Fruit fly (Drosophila melanogaster) whole organism, embryonic: Measurements from ENCODE around the gene CG4133.

Experiments used
- Asciz ChIP-seq: fragments of 200-800 bp; sonication (Bioruptor generic); optimal IDR thresholded peaks from 2 replicates; lab custom pipeline; 2017; ENCODE audit warnings: missing biosample characterization, mild to moderate bottlenecking, missing genetic modification characterization, missing genetic modification reagents
- Bgb ChIP-seq: fragments of 200-800 bp; sonication (Bioruptor generic); IDR thresholded peaks from 2 replicates; pipeline ENCODE4 v1.3.6; 2022; ENCODE audit warnings: missing biosample characterization, missing genetic modification characterization; ENCODE audit not compliant: partially characterized antibody
- Blimp-1 ChIP-seq: fragments of 200-800 bp; sonication (Bioruptor generic); optimal IDR thresholded peaks from 3 replicates; lab custom pipeline; 2018; ENCODE audit warnings: missing biosample characterization, missing genetic modification characterization, mild to moderate bottlenecking, moderate library complexity, missing genetic modification reagents
- CG10654 ChIP-seq: fragments of 200-800 bp; sonication (Bioruptor generic); optimal IDR thresholded peaks from 2 replicates; lab custom pipeline; 2016; ENCODE audit warnings: missing biosample characterization, missing genetic modification characterization
- CG12071 ChIP-seq: fragments of 200-800 bp; sonication (Bioruptor generic); optimal IDR thresholded peaks from 3 replicates; lab custom pipeline; 2018; ENCODE audit warnings: missing biosample characterization, mild to moderate bottlenecking, missing genetic modification characterization
- CG12155 ChIP-seq: fragments of 200-800 bp; sonication (Bioruptor generic); optimal IDR thresholded peaks from 3 replicates; lab custom pipeline; 2016; ENCODE audit warnings: missing biosample characterization, missing genetic modification characterization
- CG1233 ChIP-seq: fragments of 200-800 bp; sonication (Bioruptor generic); optimal IDR thresholded peaks from 4 replicates; lab custom pipeline; 2018; ENCODE audit warnings: missing biosample characterization, mild to moderate bottlenecking, missing genetic modification characterization
- CG12659 ChIP-seq: fragments of 200-800 bp; sonication (Bioruptor generic); optimal IDR thresholded peaks from 3 replicates; lab custom pipeline; 2017; ENCODE audit warnings: mild to moderate bottlenecking, missing biosample characterization, missing genetic modification reagents, missing genetic modification characterization
- CG12769 ChIP-seq: fragments of 200-800 bp; sonication (Bioruptor generic); optimal IDR thresholded peaks from 2 replicates; lab custom pipeline; 2019; ENCODE audit warnings: missing biosample characterization, mild to moderate bottlenecking, missing genetic modification characterization, moderate library complexity
- CG15514 ChIP-seq: fragments of 200-800 bp; sonication (Bioruptor generic); optimal IDR thresholded peaks from 3 replicates; lab custom pipeline; 2017; ENCODE audit warnings: missing biosample characterization, missing genetic modification characterization, mild to moderate bottlenecking, moderate library complexity, missing genetic modification reagents
- CG15601 ChIP-seq: fragments of 200-800 bp; sonication (Bioruptor generic); optimal IDR thresholded peaks from 3 replicates; lab custom pipeline; 2019; ENCODE audit warnings: missing biosample characterization, mild to moderate bottlenecking, missing genetic modification characterization, moderate library complexity
- CG17829 ChIP-seq: fragments of 200-800 bp; optimal IDR thresholded peaks from 2 replicates; lab custom pipeline; 2019; ENCODE audit warnings: missing biosample characterization, mild to moderate bottlenecking, missing genetic modification characterization, moderate library complexity
- CG18011 ChIP-seq: fragments of 200-800 bp; sonication (Bioruptor generic); optimal IDR thresholded peaks from 2 replicates; lab custom pipeline; 2017; ENCODE audit warnings: missing biosample characterization, missing genetic modification characterization, mild to moderate bottlenecking, moderate library complexity, missing genotype
- CG18476 ChIP-seq: fragments of 200-800 bp; sonication (Bioruptor generic); optimal IDR thresholded peaks from 2 replicates; lab custom pipeline; 2016; ENCODE audit warnings: missing biosample characterization, mild to moderate bottlenecking, missing genetic modification characterization
- CG18599 ChIP-seq: fragments of 200-800 bp; sonication (Bioruptor generic); optimal IDR thresholded peaks from 3 replicates; lab custom pipeline; 2017; ENCODE audit warnings: missing biosample characterization, missing genetic modification characterization, mild to moderate bottlenecking, moderate library complexity, missing genetic modification reagents
- CG31388 ChIP-seq: fragments of 200-800 bp; sonication (Bioruptor generic); optimal IDR thresholded peaks from 2 replicates; lab custom pipeline; 2016; ENCODE audit warnings: missing biosample characterization, missing genetic modification characterization
- CG32532 ChIP-seq: fragments of 200-800 bp; sonication (Bioruptor generic); IDR thresholded peaks from 2 replicates; pipeline ENCODE4 v1.3.6; 2022; ENCODE audit warnings: missing biosample characterization, missing genetic modification characterization
- CG3281 ChIP-seq: fragments of 200-800 bp; sonication (Bioruptor generic); optimal IDR thresholded peaks from 3 replicates; lab custom pipeline; 2017; ENCODE audit warnings: missing biosample characterization, mild to moderate bottlenecking, missing genetic modification characterization
- CG4282 ChIP-seq: fragments of 200-800 bp; sonication (Bioruptor generic); optimal IDR thresholded peaks from 2 replicates; lab custom pipeline; 2016; ENCODE audit warnings: missing biosample characterization, missing genetic modification characterization
- CG4854 ChIP-seq: fragments of 200-800 bp; sonication (Bioruptor generic); optimal IDR thresholded peaks from 2 replicates; lab custom pipeline; 2016; ENCODE audit warnings: missing biosample characterization, missing genetic modification characterization, inconsistent platforms
- CG5245 ChIP-seq: fragments of 200-800 bp; sonication (Bioruptor generic); optimal IDR thresholded peaks from 3 replicates; lab custom pipeline; 2016; ENCODE audit warnings: missing biosample characterization, missing genetic modification characterization
- CG6765 ChIP-seq: fragments of 200-800 bp; sonication (Bioruptor generic); optimal IDR thresholded peaks from 3 replicates; lab custom pipeline; 2017; ENCODE audit warnings: missing biosample characterization, mild to moderate bottlenecking, missing genetic modification characterization
- CrebB ChIP-seq: fragments of 200-800 bp; sonication (Bioruptor generic); optimal IDR thresholded peaks from 3 replicates; lab custom pipeline; 2018; ENCODE audit warnings: missing biosample characterization, mild to moderate bottlenecking, missing genetic modification characterization
- Dad ChIP-seq: fragments of 200-800 bp; sonication (Bioruptor generic); optimal IDR thresholded peaks from 3 replicates; lab custom pipeline; 2016; ENCODE audit warnings: missing biosample characterization, missing genetic modification characterization
- Dip3 ChIP-seq: fragments of 200-800 bp; sonication (Bioruptor generic); optimal IDR thresholded peaks from 3 replicates; lab custom pipeline; 2016; ENCODE audit warnings: missing biosample characterization, missing genetic modification characterization
- Doc2 ChIP-seq: fragments of 200-800 bp; sonication (Bioruptor generic); IDR thresholded peaks from 2 replicates; pipeline ENCODE4 v1.3.6; 2022; ENCODE audit warnings: missing biosample characterization, missing genetic modification characterization
- Dref ChIP-seq: fragments of 200-800 bp; sonication (Bioruptor generic); IDR thresholded peaks from 2 replicates; pipeline ENCODE4 v1.3.6; 2022; ENCODE audit warnings: missing biosample characterization, missing genetic modification characterization
- Hr3 ChIP-seq: fragments of 200-800 bp; sonication (Bioruptor generic); optimal IDR thresholded peaks from 3 replicates; lab custom pipeline; 2016; ENCODE audit warnings: missing biosample characterization, missing genetic modification characterization
- Med ChIP-seq: fragments of 200-800 bp; sonication (Bioruptor generic); peaks from one replicate; lab custom pipeline; 2016; ENCODE audit warnings: missing biosample characterization, missing genetic modification characterization, mild to moderate bottlenecking, inconsistent platforms, moderate library complexity
- NC2β ChIP-seq: fragments of 200-800 bp; sonication (Bioruptor generic); optimal IDR thresholded peaks from 2 replicates; lab custom pipeline; 2016; ENCODE audit warnings: missing biosample characterization, missing genetic modification characterization
- Nf-YB ChIP-seq: fragments of 200-800 bp; sonication (Bioruptor generic); optimal IDR thresholded peaks from 3 replicates; lab custom pipeline; 2019; ENCODE audit warnings: missing biosample characterization, mild to moderate bottlenecking, missing genetic modification characterization, moderate library complexity
- Side ChIP-seq: fragments of 200-800 bp; sonication (Bioruptor generic); optimal IDR thresholded peaks from 2 replicates; lab custom pipeline; 2016; ENCODE audit warnings: missing biosample characterization, missing genetic modification characterization
- Sox100B ChIP-seq: fragments of 200-800 bp; sonication (Bioruptor generic); optimal IDR thresholded peaks from 3 replicates; lab custom pipeline; 2018; ENCODE audit warnings: missing biosample characterization, mild to moderate bottlenecking, missing genetic modification characterization
- bsh ChIP-seq, 2 experiments: fragments of 200-800 bp; sonication (Bioruptor generic); optimal IDR thresholded peaks; 2 replicates each; lab custom pipeline; 2017 to 2018; ENCODE audit warnings: mild to moderate bottlenecking in 2 of 2, missing biosample characterization in 2 of 2, missing genetic modification characterization in 2 of 2, moderate library complexity in 1 of 2
- crp ChIP-seq, 2 experiments: fragments of 200-800 bp; sonication (Bioruptor generic); optimal IDR thresholded peaks; 2 replicates in 1 of 2; 3 replicates in 1 of 2; lab custom pipeline; 2017; ENCODE audit warnings: missing biosample characterization in 2 of 2, missing genetic modification characterization in 2 of 2, mild to moderate bottlenecking in 1 of 2, moderate library complexity in 1 of 2
- cwo ChIP-seq: fragments of 200-800 bp; sonication (Bioruptor generic); optimal IDR thresholded peaks from 3 replicates; lab custom pipeline; 2017; ENCODE audit warnings: missing biosample characterization, missing genetic modification characterization, mild to moderate bottlenecking, moderate library complexity, missing genetic modification reagents
- disco-r ChIP-seq: fragments of 200-800 bp; sonication (Bioruptor generic); optimal IDR thresholded peaks from 2 replicates; lab custom pipeline; 2016; ENCODE audit warnings: missing biosample characterization, missing genetic modification characterization
- dpn ChIP-seq, 2 experiments: fragments of 200-800 bp; sonication (Bioruptor generic); optimal IDR thresholded peaks; 3 replicates each; lab custom pipeline; 2016; ENCODE audit warnings: missing biosample characterization in 2 of 2, missing genetic modification characterization in 2 of 2
- kah ChIP-seq: fragments of 200-800 bp; sonication (Bioruptor generic); optimal IDR thresholded peaks from 2 replicates; lab custom pipeline; 2018; ENCODE audit warnings: missing biosample characterization, mild to moderate bottlenecking, missing genetic modification characterization
- kay ChIP-seq: fragments of 200-800 bp; sonication (Bioruptor generic); optimal IDR thresholded peaks from 2 replicates; lab custom pipeline; 2016; ENCODE audit warnings: missing biosample characterization, missing genetic modification characterization
- lab ChIP-seq: fragments of 200-800 bp; sonication (Bioruptor generic); optimal IDR thresholded peaks from 3 replicates; lab custom pipeline; 2017; ENCODE audit warnings: missing biosample characterization, missing genetic modification characterization, mild to moderate bottlenecking, moderate library complexity, missing genetic modification reagents
- nau ChIP-seq: fragments of 200-800 bp; sonication (Bioruptor generic); optimal IDR thresholded peaks from 3 replicates; lab custom pipeline; 2017; ENCODE audit warnings: missing biosample characterization, mild to moderate bottlenecking, missing genetic modification characterization, missing genetic modification reagents
- nmo ChIP-seq: fragments of 200-800 bp; sonication (Bioruptor generic); optimal IDR thresholded peaks from 2 replicates; lab custom pipeline; 2018; ENCODE audit warnings: missing biosample characterization, mild to moderate bottlenecking, missing genetic modification characterization, moderate library complexity
- pnt ChIP-seq: fragments of 200-800 bp; sonication (Bioruptor generic); optimal IDR thresholded peaks from 3 replicates; lab custom pipeline; 2016; ENCODE audit warnings: missing biosample characterization, missing genetic modification characterization
- slbo ChIP-seq: fragments of 200-800 bp; sonication (Bioruptor generic); IDR thresholded peaks from 2 replicates; pipeline ENCODE4 v1.3.6; 2022; ENCODE audit warnings: missing biosample characterization, missing genetic modification characterization
- slp2 ChIP-seq: fragments of 200-800 bp; sonication (Bioruptor generic); optimal IDR thresholded peaks from 2 replicates; lab custom pipeline; 2016; ENCODE audit warnings: missing biosample characterization, missing genetic modification characterization
- sqz ChIP-seq: fragments of 200-800 bp; sonication (Bioruptor generic); optimal IDR thresholded peaks from 3 replicates; lab custom pipeline; 2018; ENCODE audit warnings: missing biosample characterization, mild to moderate bottlenecking, missing genetic modification characterization
- tup ChIP-seq: fragments of 200-800 bp; sonication (Bioruptor generic); optimal IDR thresholded peaks from 2 replicates; lab custom pipeline; 2016; ENCODE audit warnings: missing biosample characterization, mild to moderate bottlenecking, missing genetic modification characterization, moderate library complexity

The CG4133 gene

DNA sequence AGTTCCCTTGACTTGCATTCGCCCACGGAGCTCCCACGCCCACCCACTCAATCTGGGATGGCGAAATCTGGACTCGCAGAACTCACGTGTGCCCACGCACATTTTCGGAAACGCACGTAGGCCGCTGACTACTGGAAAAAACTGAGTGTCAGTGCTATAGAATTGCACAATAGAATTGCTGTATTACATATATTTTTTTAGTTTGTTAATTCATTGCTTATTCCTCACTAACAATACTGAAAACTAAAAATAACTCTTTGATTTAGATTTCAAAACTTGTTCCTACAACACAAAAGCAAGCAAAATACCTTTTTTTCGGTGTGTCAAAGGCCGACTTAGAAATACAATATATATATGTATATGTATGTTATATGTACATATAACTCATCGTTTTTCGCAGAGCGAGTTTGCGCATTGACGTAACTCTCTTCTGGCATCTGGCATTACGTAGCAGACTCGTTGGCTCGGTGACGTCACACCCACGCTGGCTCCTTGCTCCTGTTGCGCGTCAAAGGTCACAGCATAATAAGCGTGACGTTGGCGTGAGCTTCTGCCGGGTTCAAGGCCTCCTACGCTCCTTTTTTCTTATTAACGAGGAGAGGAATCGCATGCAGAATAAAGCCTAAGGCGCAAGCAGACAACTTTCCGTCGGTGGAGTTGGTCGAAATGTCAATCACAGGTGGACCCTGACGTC is 26.6 kb downstream of the CG4133 start (continued):
- TF ChIP-seq CG3281 (GFP tag; lab: Kevin White, UChicago) (peak; percentile 92), NC2β (GFP tag; lab: Kevin White, UChicago) (no peak), CG12659 (peak; percentile 91), Hr3 (peak; percentile 65), Asciz (GFP tag; lab: Kevin White, UChicago) (peak; percentile 69), CG4282 (peak; percentile 0), cwo (GFP tag; lab: Kevin White, UChicago) (peak; percentile 96), CG18011 (GFP tag; lab: Kevin White, UChicago) (peak; percentile 71), Bgb (GFP tag; lab: Robert Waterston, UW) (no peak), Blimp-1 (GFP tag; lab: Kevin White, UChicago) (peak; percentile 62), Dad (GFP tag; lab: Kevin White, UChicago) (peak; percentile 20), kay (GFP tag; lab: Kevin White, UChicago) (peak; percentile 65), CG17829 (tag; lab: Kevin White, UChicago) (peak; percentile 71), nmo (peak; percentile 63), CG31388 (GFP tag; lab: Kevin White, UChicago) (peak; percentile 33), CG18599 (GFP tag; lab: Kevin White, UChicago) (peak; percentile 97), CG15514 (peak; percentile 89), pnt (GFP tag; lab: Kevin White, UChicago) (peak; percentile 35), CG10654 (peak; percentile 71), Side (GFP tag; lab: Kevin White, UChicago) (peak; percentile 11), CG15601 (tag; lab: Kevin White, UChicago) (peak; percentile 20), dpn (GFP tag; optimal IDR thresholded peaks at IDR 0.05; lab: Kevin White, UChicago) (peak; percentile 71 to 81), CG12071 (GFP tag; lab: Kevin White, UChicago) (peak; percentile 73), nau (GFP tag; lab: Kevin White, UChicago) (peak; percentile 66), CG6765 (GFP tag; lab: Kevin White, UChicago) (peak; percentile 85), Dip3 (GFP tag; lab: Kevin White, UChicago) (peak; percentile 71), CG18476 (GFP tag; lab: Kevin White, UChicago) (peak; percentile 84), slp2 (GFP tag; lab: Kevin White, UChicago) (peak; percentile 56), CrebB (tag; lab: Kevin White, UChicago) (peak; percentile 22), disco-r (no peak), crp (GFP tag; optimal IDR thresholded peaks at IDR 0.05; lab: Kevin White, UChicago) (peak in 1 of 2 experiments; percentile 6), Med (GFP tag; lab: Kevin White, UChicago) (peak; percentile 96), kah (GFP tag; lab: Kevin White, UChicago) (peak; percentile 55), Nf-YB (GFP tag; lab: Kevin White, UChicago) (peak; percentile 53), slbo (GFP tag; lab: Robert Waterston, UW) (no peak), CG1233 (GFP tag; lab: Kevin White, UChicago) (peak; percentile 62), CG4854 (GFP tag; lab: Kevin White, UChicago) (peak; percentile 64), CG12769 (tag; lab: Kevin White, UChicago) (peak; percentile 90), lab (peak; percentile 96), CG5245 (GFP tag; lab: Kevin White, UChicago) (peak; percentile 52), Doc2 (GFP tag; lab: Robert Waterston, UW) (no peak), bsh (GFP tag; optimal IDR thresholded peaks at IDR 0.05; lab: Kevin White, UChicago) (peak in 1 of 2 experiments; percentile 64), CG32532 (GFP tag; lab: Robert Waterston, UW) (no peak), tup (GFP tag; lab: Kevin White, UChicago) (peak; percentile 54), sqz (GFP tag; lab: Kevin White, UChicago) (peak; percentile 51), Dref (GFP tag; lab: Robert Waterston, UW) (no peak), Sox100B (peak; percentile 76), CG12155 (GFP tag; lab: Kevin White, UChicago) (peak; percentile 77)
